Worm (Caenorhabditis elegans) whole organism, young adult: ENCODE data around the gene Y49E10.27.

Experiments used
- F10E7.11 ChIP-seq: sonication (generic microtip); optimal IDR thresholded peaks from 2 replicates; lab custom pipeline; 2017; ENCODE audit warnings: mild to moderate bottlenecking, missing genetic modification characterization, moderate library complexity, missing compliant biosample characterization
- F22D6.2 ChIP-seq: sonication (generic microtip); optimal IDR thresholded peaks from 2 replicates; lab custom pipeline; 2016; ENCODE audit warnings: mild to moderate bottlenecking, missing genetic modification characterization, missing compliant biosample characterization
- F39B2.1 ChIP-seq: fragments of 200-800 bp; sonication (Bioruptor generic); IDR thresholded peaks from 2 replicates; pipeline ENCODE4 v1.3.6; 2022; ENCODE audit warnings: missing genetic modification reagents, missing genetic modification characterization, missing compliant biosample characterization
- F52B5.7 ChIP-seq: sonication (generic microtip); optimal IDR thresholded peaks from 2 replicates; lab custom pipeline; 2016; ENCODE audit warnings: mild to moderate bottlenecking, missing genetic modification characterization, missing compliant biosample characterization
- F55B11.4 ChIP-seq: sonication (generic microtip); optimal IDR thresholded peaks from 2 replicates; lab custom pipeline; 2016; ENCODE audit warnings: missing compliant biosample characterization, missing genetic modification characterization, borderline replicate concordance; ENCODE audit not compliant: insufficient read depth
- F57A8.1 ChIP-seq: fragments of 200-800 bp; sonication (Bioruptor generic); optimal IDR thresholded peaks from 2 replicates; lab custom pipeline; 2018; ENCODE audit warnings: mild to moderate bottlenecking, missing genetic modification characterization, moderate library complexity, missing compliant biosample characterization
- K12H6.12 ChIP-seq: fragments of 200-800 bp; sonication (Bioruptor generic); optimal IDR thresholded peaks from 2 replicates; lab custom pipeline; 2018; ENCODE audit warnings: mild to moderate bottlenecking, missing genetic modification characterization, missing compliant biosample characterization
- T26A5.8 ChIP-seq: sonication (generic microtip); optimal IDR thresholded peaks from 2 replicates; lab custom pipeline; 2016; ENCODE audit warnings: missing genetic modification characterization, missing compliant biosample characterization
- Y67H2A.10 ChIP-seq: fragments of 200-800 bp; sonication (Bioruptor generic); conservative IDR thresholded peaks from 2 replicates; pipeline ENCODE4 v1.3.6; 2022; ENCODE audit warnings: missing genetic modification reagents, missing genetic modification characterization, missing compliant biosample characterization
- Y95B8A.8 ChIP-seq: fragments of 200-800 bp; sonication (Bioruptor generic); IDR thresholded peaks from 2 replicates; pipeline ENCODE4 v1.3.6; 2022; ENCODE audit warnings: missing genetic modification reagents, missing genetic modification characterization, missing compliant biosample characterization
- ama-1 ChIP-seq, 3 experiments: fragments of 150-350 bp in 1 of 3; sonication (generic microtip) in 2 of 3; optimal IDR thresholded peaks; 2 replicates each; lab custom pipeline; 2014 to 2018; ENCODE audit warnings: missing biosample characterization in 2 of 3, missing genetic modification characterization in 2 of 3, missing genetic modification reagents in 2 of 3
- atf-7 ChIP-seq: sonication (generic microtip); optimal IDR thresholded peaks from 2 replicates; lab custom pipeline; 2017; ENCODE audit warnings: mild to moderate bottlenecking, missing genetic modification characterization, missing compliant biosample characterization
- attf-6 ChIP-seq: fragments of 200-800 bp; sonication (Bioruptor generic); IDR thresholded peaks from 2 replicates; pipeline ENCODE4 v1.3.6; 2022; ENCODE audit warnings: missing genetic modification reagents, missing genetic modification characterization, missing compliant biosample characterization
- bed-1 ChIP-seq: fragments of 200-800 bp; sonication (Bioruptor generic); IDR thresholded peaks from 2 replicates; pipeline ENCODE4 v1.3.6; 2022; ENCODE audit warnings: missing genetic modification reagents, missing genetic modification characterization, missing compliant biosample characterization
- cebp-2 ChIP-seq: fragments of 200-800 bp; sonication (Bioruptor generic); IDR thresholded peaks from 2 replicates; pipeline ENCODE4 v1.3.6; 2022; ENCODE audit warnings: missing genetic modification characterization, missing compliant biosample characterization
- ceh-40 ChIP-seq: fragments of 200-800 bp; sonication (Bioruptor generic); IDR thresholded peaks from 2 replicates; pipeline ENCODE4 v1.3.6; 2022; ENCODE audit warnings: missing genetic modification characterization, missing compliant biosample characterization
- ceh-58 ChIP-seq: fragments of 200-800 bp; sonication (Bioruptor generic); IDR thresholded peaks from 2 replicates; pipeline ENCODE4 v1.3.6; 2022; ENCODE audit warnings: missing genetic modification characterization, missing compliant biosample characterization
- chd-7 ChIP-seq: sonication (generic microtip); optimal IDR thresholded peaks from 2 replicates; lab custom pipeline; 2016; ENCODE audit warnings: mild to moderate bottlenecking, missing genetic modification characterization, moderate library complexity, missing compliant biosample characterization
- die-1 ChIP-seq: sonication (generic microtip); optimal IDR thresholded peaks from 2 replicates; lab custom pipeline; 2016; ENCODE audit warnings: missing genotype, mild to moderate bottlenecking, missing genetic modification characterization, missing compliant biosample characterization
- dpl-1 ChIP-seq: fragments of 150-350 bp; optimal IDR thresholded peaks from 2 replicates; lab custom pipeline; 2014; ENCODE audit warnings: missing biosample characterization, missing genetic modification reagents, missing genetic modification characterization
- efl-1 ChIP-seq: fragments of 150-350 bp; optimal IDR thresholded peaks from 2 replicates; lab custom pipeline; 2014; ENCODE audit warnings: missing biosample characterization, missing genetic modification reagents, missing genetic modification characterization
- ets-4 ChIP-seq: fragments of 200-800 bp; sonication (Bioruptor generic); optimal IDR thresholded peaks from 2 replicates; lab custom pipeline; 2018; ENCODE audit warnings: mild to moderate bottlenecking, missing genetic modification characterization, missing compliant biosample characterization
- fkh-3 ChIP-seq: sonication (generic microtip); optimal IDR thresholded peaks from 2 replicates; lab custom pipeline; 2016; ENCODE audit warnings: mild to moderate bottlenecking, missing genetic modification characterization, missing compliant biosample characterization
- him-1 ChIP-seq: sonication (generic microtip); optimal IDR thresholded peaks from 2 replicates; lab custom pipeline; 2016; ENCODE audit warnings: missing genotype, missing genetic modification reagents, missing genetic modification characterization, missing compliant biosample characterization
- hmg-20 ChIP-seq: fragments of 200-800 bp; sonication (Bioruptor generic); IDR thresholded peaks from 2 replicates; pipeline ENCODE4 v1.3.6; 2022; ENCODE audit warnings: missing genetic modification reagents, missing genetic modification characterization, missing compliant biosample characterization
- hsf-1 ChIP-seq: fragments of 200-800 bp; sonication (Bioruptor generic); IDR thresholded peaks from 2 replicates; pipeline ENCODE4 v1.3.6; 2022; ENCODE audit warnings: missing genetic modification reagents, missing genetic modification characterization, missing compliant biosample characterization
- lin-26 ChIP-seq: fragments of 200-800 bp; sonication (Bioruptor generic); IDR thresholded peaks from 2 replicates; pipeline ENCODE4 v1.3.6; 2022; ENCODE audit warnings: missing genetic modification reagents, missing genetic modification characterization, missing compliant biosample characterization
- lin-40 ChIP-seq: sonication (generic microtip); optimal IDR thresholded peaks from 2 replicates; lab custom pipeline; 2016; ENCODE audit warnings: missing genetic modification characterization, mild to moderate bottlenecking, missing compliant biosample characterization, missing genotype, missing genetic modification reagents
- lir-1 ChIP-seq: fragments of 200-800 bp; sonication (Bioruptor generic); conservative IDR thresholded peaks from 2 replicates; pipeline ENCODE4 v1.3.6; 2022; ENCODE audit warnings: missing genetic modification reagents, missing genetic modification characterization, missing compliant biosample characterization
- lsl-1 ChIP-seq: fragments of 200-800 bp; sonication (Bioruptor generic); optimal IDR thresholded peaks from 2 replicates; lab custom pipeline; 2018; ENCODE audit warnings: mild to moderate bottlenecking, missing genetic modification characterization, moderate library complexity, missing compliant biosample characterization
- madf-6 ChIP-seq: fragments of 200-800 bp; sonication (Bioruptor generic); IDR thresholded peaks from 2 replicates; pipeline ENCODE4 v1.3.6; 2022; ENCODE audit warnings: missing genetic modification reagents, missing genetic modification characterization, missing compliant biosample characterization
- mes-4 ChIP-seq: sonication (generic microtip); optimal IDR thresholded peaks from 2 replicates; lab custom pipeline; 2016; ENCODE audit warnings: missing genotype, missing genetic modification characterization, missing compliant biosample characterization
- nhr-80 ChIP-seq: sonication (generic microtip); optimal IDR thresholded peaks from 2 replicates; lab custom pipeline; 2016; ENCODE audit warnings: missing genetic modification characterization, missing compliant biosample characterization
- pha-4 ChIP-seq: fragments of 150-350 bp; sonication (generic microtip); optimal IDR thresholded peaks from 2 replicates; lab custom pipeline; 2014; ENCODE audit warnings: missing biosample characterization, missing genetic modification reagents, missing genetic modification characterization
- repo-1 ChIP-seq: sonication (generic microtip); optimal IDR thresholded peaks from 2 replicates; lab custom pipeline; 2017; ENCODE audit warnings: mild to moderate bottlenecking, missing genetic modification characterization, missing compliant biosample characterization
- rpc-1 ChIP-seq, 2 experiments: fragments of 150-350 bp in 1 of 2; sonication (generic microtip) in 1 of 2; optimal IDR thresholded peaks; 2 replicates each; lab custom pipeline; 2014 to 2018; ENCODE audit warnings: missing biosample characterization in 1 of 2, missing genetic modification characterization in 1 of 2, missing genetic modification reagents in 1 of 2, missing genotype in 1 of 2
- sdz-38 ChIP-seq: sonication (generic microtip); optimal IDR thresholded peaks from 2 replicates; lab custom pipeline; 2016; ENCODE audit warnings: missing genotype, missing genetic modification characterization, missing compliant biosample characterization
- snpc-1.1 ChIP-seq: sonication (generic microtip); optimal IDR thresholded peaks from 2 replicates; lab custom pipeline; 2017; ENCODE audit warnings: missing genetic modification characterization, mild to moderate bottlenecking, missing compliant biosample characterization, antibody characterized with exemption, moderate library complexity, missing genotype, missing genetic modification reagents; ENCODE audit not compliant: insufficient read depth
- snpc-4 ChIP-seq, 5 experiments: fragments of 150-350 bp in 1 of 5; sonication (generic microtip) in 4 of 5; optimal IDR thresholded peaks; 2 replicates each; lab custom pipeline; 2014 to 2018; ENCODE audit warnings: missing genetic modification characterization in 5 of 5, missing biosample characterization in 3 of 5, antibody characterized with exemption in 2 of 5, mild to moderate bottlenecking in 2 of 5, missing compliant biosample characterization in 2 of 5, missing genotype in 2 of 5, moderate library complexity in 2 of 5, missing genetic modification reagents in 1 of 5
- unc-130 ChIP-seq: sonication (generic microtip); optimal IDR thresholded peaks from 2 replicates; lab custom pipeline; 2016; ENCODE audit warnings: missing genetic modification reagents, missing genetic modification characterization, missing compliant biosample characterization
- zim-3 ChIP-seq: sonication (generic microtip); optimal IDR thresholded peaks from 2 replicates; lab custom pipeline; 2017; ENCODE audit warnings: mild to moderate bottlenecking, missing genetic modification characterization, moderate library complexity, missing compliant biosample characterization
- ztf-18 ChIP-seq: sonication (generic microtip); optimal IDR thresholded peaks from 2 replicates; lab custom pipeline; 2016; ENCODE audit warnings: missing genotype, mild to moderate bottlenecking, missing genetic modification characterization, missing compliant biosample characterization
- ztf-22 ChIP-seq: fragments of 200-800 bp; sonication (Bioruptor generic); optimal IDR thresholded peaks from 2 replicates; lab custom pipeline; 2018; ENCODE audit warnings: mild to moderate bottlenecking, missing genetic modification characterization, moderate library complexity, missing compliant biosample characterization
- ztf-26 ChIP-seq: sonication (generic microtip); optimal IDR thresholded peaks from 2 replicates; lab custom pipeline; 2017; ENCODE audit warnings: missing genetic modification characterization, missing compliant biosample characterization
- ztf-6 ChIP-seq: fragments of 200-800 bp; sonication (Bioruptor generic); IDR thresholded peaks from 2 replicates; pipeline ENCODE4 v1.3.6; 2022; ENCODE audit warnings: missing genetic modification reagents, missing genetic modification characterization, missing compliant biosample characterization

Y49E10.27 gene

ce11 chrIII:12424663-12425062 is 9.5 kb upstream of the Y49E10.27 start:
- no peak for TF ChIP-seq rpc-1 (optimal IDR thresholded peaks at IDR 0.05; lab: Kevin White, UChicago)
- TF ChIP-seq rpc-1 (tag; optimal IDR thresholded peaks at IDR 0.05; lab: Kevin White, UChicago) = no peak
- TF ChIP-seq ama-1 (optimal IDR thresholded peaks at IDR 0.05; lab: Kevin White, UChicago) = no peak
- peak in 1 of 2 experiments; percentile 5 for TF ChIP-seq ama-1 (GFP tag; optimal IDR thresholded peaks at IDR 0.05; lab: Kevin White, UChicago)
- TF ChIP-seq, all 124 proteins: peak for 1

- TF ChIP-seq hsf-1 (no peak), him-1 (tag; lab: Kevin White, UChicago) (no peak), madf-6 (GFP tag; lab: Robert Waterston, UW) (no peak; the same call in 1 of the 2 replicates), dpl-1 (peak; percentile 14), ztf-6 (no peak), repo-1 (no peak), die-1 (tag; lab: Kevin White, UChicago) (no peak), ama-1 (optimal IDR thresholded peaks at IDR 0.05; lab: Kevin White, UChicago) (no peak), ama-1 (GFP tag; optimal IDR thresholded peaks at IDR 0.05; lab: Kevin White, UChicago) (peak in 1 of 2 experiments; percentile 65), F52B5.7 (no peak), F55B11.4 (no peak), ztf-18 (tag; lab: Kevin White, UChicago) (no peak), unc-130 (no peak), ztf-26 (tag; lab: Kevin White, UChicago) (no peak), lin-26 (GFP tag; lab: Robert Waterston, UW) (no peak)
Measured at ce11 chrIII:12425846-12426405, 8.3 kb upstream of the Y49E10.27 start.

- no peak for TF ChIP-seq atf-7 (tag; lab: Kevin White, UChicago)
- no peak for TF ChIP-seq ztf-22 (GFP tag; lab: Kevin White, UChicago)
- TF ChIP-seq lin-26 (GFP tag; lab: Robert Waterston, UW) = no peak
- no peak for TF ChIP-seq fkh-3 (tag; lab: Kevin White, UChicago)
- no peak for TF ChIP-seq ztf-26 (tag; lab: Kevin White, UChicago)
- TF ChIP-seq cebp-2 (GFP tag; lab: Robert Waterston, UW) = no peak
- TF ChIP-seq ets-4 (GFP tag; lab: Kevin White, UChicago) = no peak
- TF ChIP-seq dpl-1 = peak; percentile 94
- no peak for TF ChIP-seq snpc-1.1
- no peak for TF ChIP-seq pha-4 (tag; lab: Kevin White, UChicago)
- TF ChIP-seq hmg-20 = no peak
- no peak for TF ChIP-seq mes-4
- no peak for TF ChIP-seq F39B2.1 (GFP tag; lab: Robert Waterston, UW)
- no peak for TF ChIP-seq K12H6.12
- TF ChIP-seq lin-40 (tag; lab: Kevin White, UChicago) = no peak
- no peak for TF ChIP-seq nhr-80 (tag; lab: Kevin White, UChicago)
- no peak for TF ChIP-seq bed-1 (GFP tag; lab: Robert Waterston, UW)
- TF ChIP-seq efl-1 (GFP tag; lab: Kevin White, UChicago) = peak; percentile 100
- no peak for TF ChIP-seq attf-6
- TF ChIP-seq Y95B8A.8 (GFP tag; lab: Robert Waterston, UW) = 0 out of 2 replicates have a peak, but pooled peaks have one; percentile 12
- TF ChIP-seq zim-3 = no peak
- TF ChIP-seq lsl-1 (GFP tag; lab: Kevin White, UChicago) = peak; percentile 95
- no peak for TF ChIP-seq ceh-40 (GFP tag; lab: Robert Waterston, UW)
- TF ChIP-seq F22D6.2 (tag; lab: Kevin White, UChicago) = no peak
- TF ChIP-seq rpc-1 (optimal IDR thresholded peaks at IDR 0.05; lab: Kevin White, UChicago) = no peak
- no peak for TF ChIP-seq rpc-1 (tag; optimal IDR thresholded peaks at IDR 0.05; lab: Kevin White, UChicago)
- TF ChIP-seq F10E7.11 (tag; lab: Kevin White, UChicago) = no peak
- no peak for TF ChIP-seq sdz-38 (tag; lab: Kevin White, UChicago)
- no peak for TF ChIP-seq ceh-58 (GFP tag; lab: Robert Waterston, UW)
- TF ChIP-seq F57A8.1 = no peak
- TF ChIP-seq T26A5.8 = no peak
- TF ChIP-seq chd-7 (tag; lab: Kevin White, UChicago) = no peak
- TF ChIP-seq Y67H2A.10 = no peak
- TF ChIP-seq lir-1 (GFP tag; lab: Robert Waterston, UW) = no peak
- TF ChIP-seq snpc-4 (GFP tag; optimal IDR thresholded peaks at IDR 0.05; lab: Kevin White, UChicago) = peak; percentile 75
- no peak for TF ChIP-seq snpc-4 (tag; optimal IDR thresholded peaks at IDR 0.05; lab: Kevin White, UChicago)
Measured at ce11 chrIII:12426558-12426957, 7.6 kb upstream of the Y49E10.27 start, which contains the start of gene pie-1. Gene pie-1 (plus strand): TSS chrIII:12426893.
